Fruit fly (Drosophila melanogaster): ENCODE data around the gene tll.

- TF ChIP-seq CTCF (optimal IDR thresholded peaks at IDR 0.05) (no peak), CG8478 (optimal IDR thresholded peaks at IDR 0.05) (no peak)
These were observed 13.8 kb downstream of the tll start for dm6 chr3R:30865883-30866282.

All from S2 (cell line).